Worm (Caenorhabditis elegans): ENCODE data around the gene zig-11.
A peak's percentile ranks its signal among the peaks of the same experiment; 100 is the strongest.

Gene zig-11

DNA sequence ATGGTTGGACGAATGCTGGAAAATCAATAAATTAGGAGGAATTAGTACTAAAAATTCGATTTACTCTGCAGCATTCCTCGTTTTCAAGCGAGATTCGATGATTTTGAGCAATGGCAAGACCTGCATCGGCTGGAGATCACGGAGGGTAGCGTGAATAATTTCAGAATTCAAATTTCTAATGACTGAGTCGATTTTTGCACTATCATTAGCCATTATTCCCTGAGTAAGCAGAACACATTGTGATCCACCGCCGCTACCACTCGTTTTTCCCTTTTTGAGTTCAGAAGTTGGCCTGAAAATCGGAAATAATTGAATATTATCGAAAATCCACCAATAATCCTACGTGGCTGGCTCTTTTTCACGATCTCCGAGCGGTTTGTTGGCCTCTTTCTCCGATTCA, 24.7 kb downstream of the zig-11 start:
- no peak for TF ChIP-seq unc-39 (tag; optimal IDR thresholded peaks at IDR 0.05)
- TF ChIP-seq ceh-82 (tag; optimal IDR thresholded peaks at IDR 0.05) = no peak
- TF ChIP-seq unc-62 (GFP tag; optimal IDR thresholded peaks at IDR 0.05) = no peak
- TF ChIP-seq nhr-25 (tag; optimal IDR thresholded peaks at IDR 0.05) = no peak
- no peak for TF ChIP-seq ceh-28 (tag; optimal IDR thresholded peaks at IDR 0.05)
- TF ChIP-seq fkh-10 (GFP tag; optimal IDR thresholded peaks at IDR 0.05) = no peak
- TF ChIP-seq elt-2 (tag; optimal IDR thresholded peaks at IDR 0.05) = no peak
- no peak for TF ChIP-seq nhr-43 (tag; optimal IDR thresholded peaks at IDR 0.05; ENCODE audit: poor library complexity, severe bottlenecking)
- no peak for TF ChIP-seq ceh-9 (tag; optimal IDR thresholded peaks at IDR 0.05)
- TF ChIP-seq R02D3.7 (tag; optimal IDR thresholded peaks at IDR 0.05) = no peak
- no peak for TF ChIP-seq lsy-12 (tag; optimal IDR thresholded peaks at IDR 0.05)
- no peak for TF ChIP-seq elt-1 (tag; optimal IDR thresholded peaks at IDR 0.05)

DNA sequence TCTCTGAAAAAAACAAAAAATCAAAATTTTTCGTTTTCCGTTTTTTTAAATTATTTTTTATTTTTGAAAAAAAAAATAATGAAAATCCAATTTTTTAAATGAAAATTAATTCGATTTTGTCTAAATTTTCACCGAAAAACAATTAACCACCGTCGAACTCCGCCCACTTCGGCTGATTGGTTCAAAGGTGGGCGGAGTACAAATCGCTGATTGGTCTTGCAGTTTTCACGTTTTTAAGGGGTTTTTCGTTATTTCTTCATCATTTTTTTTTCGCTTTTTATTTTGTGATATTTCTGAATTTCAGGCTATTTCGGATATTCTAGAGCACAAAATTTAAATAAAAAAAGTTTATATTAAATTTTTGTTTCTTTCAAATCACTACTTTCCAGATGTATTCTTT, 27.7 kb downstream of the zig-11 start:
- TF ChIP-seq mdl-1 (tag; optimal IDR thresholded peaks at IDR 0.05) = no peak
- TF ChIP-seq nfya-1 (tag; optimal IDR thresholded peaks at IDR 0.05; ENCODE audit: insufficient read depth) = peak; percentile 99

- TF ChIP-seq skn-1 (tag; optimal IDR thresholded peaks at IDR 0.05) = no peak
- no peak for TF ChIP-seq nhr-76 (tag; optimal IDR thresholded peaks at IDR 0.05)
- TF ChIP-seq hmg-11 (tag; optimal IDR thresholded peaks at IDR 0.05) = no peak
- TF ChIP-seq mml-1 (tag; optimal IDR thresholded peaks at IDR 0.05) = no peak
- TF ChIP-seq nhr-11 (tag; optimal IDR thresholded peaks at IDR 0.05) = no peak
- TF ChIP-seq mdl-1 (tag; optimal IDR thresholded peaks at IDR 0.05) = no peak
- TF ChIP-seq egl-5 (tag; optimal IDR thresholded peaks at IDR 0.05) = no peak
- no peak for TF ChIP-seq pha-4 (tag; optimal IDR thresholded peaks at IDR 0.05)
- TF ChIP-seq elt-1 (tag; optimal IDR thresholded peaks at IDR 0.05) = no peak
- TF ChIP-seq lin-15B (tag; optimal IDR thresholded peaks at IDR 0.05) = no peak
- TF ChIP-seq ama-1 (optimal IDR thresholded peaks at IDR 0.05) = no peak
- TF ChIP-seq tbx-2 (tag; optimal IDR thresholded peaks at IDR 0.05) = no peak
- no peak for TF ChIP-seq egl-27 (tag; optimal IDR thresholded peaks at IDR 0.05)
Observed at ce11 chrV:1862954-1863353, 29.8 kb downstream of the zig-11 start.

DNA sequence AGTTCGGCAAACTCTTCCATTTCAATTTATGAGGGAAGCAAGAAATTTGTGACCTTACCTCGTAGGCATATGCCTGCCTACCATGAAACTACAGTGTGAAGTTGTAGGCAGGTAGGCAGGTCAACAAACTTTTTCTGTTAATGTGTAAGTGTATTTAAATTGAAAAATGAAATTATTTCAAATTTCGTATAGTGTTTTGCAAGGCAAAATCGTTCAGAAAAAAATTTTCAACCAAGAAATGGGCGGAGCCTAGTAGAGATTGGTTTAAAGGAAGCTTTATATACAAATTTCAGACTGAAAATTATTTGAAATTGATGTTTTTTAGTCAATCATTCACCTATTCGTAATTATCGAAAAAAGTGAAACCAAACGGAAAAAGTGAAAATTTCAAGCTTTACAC, 34.9 kb downstream of the zig-11 start:
- TF ChIP-seq nhr-25 (tag; optimal IDR thresholded peaks at IDR 0.05) = no peak
- no peak for TF ChIP-seq nhr-43 (tag; optimal IDR thresholded peaks at IDR 0.05; ENCODE audit: poor library complexity, severe bottlenecking)
- no peak for TF ChIP-seq hmg-11 (tag; optimal IDR thresholded peaks at IDR 0.05)
- no peak for TF ChIP-seq nfya-1 (tag; optimal IDR thresholded peaks at IDR 0.05; ENCODE audit: insufficient read depth)
- TF ChIP-seq aly-2 (tag; optimal IDR thresholded peaks at IDR 0.05) = no peak
- no peak for TF ChIP-seq fos-1 (tag; optimal IDR thresholded peaks at IDR 0.05)
- TF ChIP-seq jun-1 (tag; optimal IDR thresholded peaks at IDR 0.05) = no peak
- no peak for TF ChIP-seq snpc-4 (tag; optimal IDR thresholded peaks at IDR 0.05)

- no peak for TF ChIP-seq nfya-1 (tag; optimal IDR thresholded peaks at IDR 0.05; ENCODE audit: insufficient read depth)
Observed at ce11 chrV:1856176-1856575, 36.6 kb downstream of the zig-11 start, which contains the start of gene T10B5.10. T10B5.10 (minus strand) TSS chrV:1856276.

DNA sequence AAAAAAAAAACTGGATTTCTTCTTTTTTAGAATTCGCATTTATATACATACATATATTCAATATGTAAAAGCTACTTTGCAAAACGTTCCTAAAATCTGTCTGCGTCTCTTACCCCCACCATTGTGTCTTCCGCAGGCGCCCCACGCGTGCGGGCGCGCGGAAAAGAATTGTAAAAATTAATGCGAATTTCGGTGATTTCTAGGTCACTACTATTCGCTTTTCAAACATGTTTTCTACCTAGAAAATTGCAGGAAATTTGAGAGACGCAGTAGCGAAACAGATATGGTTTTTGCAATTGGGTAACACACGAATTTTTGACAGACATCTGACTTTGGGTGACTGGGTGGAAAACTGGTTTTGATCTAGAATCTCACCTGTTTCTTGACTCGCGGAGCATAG, 37.7 kb downstream of the zig-11 start:
- TF ChIP-seq nhr-77 (tag; optimal IDR thresholded peaks at IDR 0.05) (no peak), R02D3.7 (tag; optimal IDR thresholded peaks at IDR 0.05) (no peak), lin-39 (tag; optimal IDR thresholded peaks at IDR 0.05) (peak; percentile 3), egl-5 (tag; optimal IDR thresholded peaks at IDR 0.05) (no peak), fkh-2 (tag; optimal IDR thresholded peaks at IDR 0.05) (no peak), nhr-23 (tag; optimal IDR thresholded peaks at IDR 0.05) (peak; percentile 90), unc-62 (GFP tag; optimal IDR thresholded peaks at IDR 0.05) (no peak), nhr-25 (tag; optimal IDR thresholded peaks at IDR 0.05) (peak; percentile 52), snpc-4 (tag; optimal IDR thresholded peaks at IDR 0.05) (no peak)

Data from whole organism, L3 larva.